Worm (Caenorhabditis elegans) whole organism, early embryonic: ENCODE results near the gene vha-8.

Experiments
- ama-1 ChIP-seq: fragments of 150-350 bp; optimal IDR thresholded peaks from 2 replicates; lab custom pipeline; 2014
- ets-7 ChIP-seq: sonication (generic microtip); optimal IDR thresholded peaks from 2 replicates; lab custom pipeline; 2016; ENCODE audit warnings: missing genotype, missing genetic modification characterization, missing compliant biosample characterization
- flt-1 ChIP-seq: fragments of 200-800 bp; sonication (Bioruptor generic); IDR thresholded peaks from 2 replicates; pipeline ENCODE4 v1.3.6; 2022; ENCODE audit warnings: missing genetic modification characterization, missing compliant biosample characterization
- hnd-1 ChIP-seq: sonication (generic microtip); optimal IDR thresholded peaks from 2 replicates; lab custom pipeline; 2016; ENCODE audit warnings: missing genetic modification characterization, missing compliant biosample characterization
- tra-4 ChIP-seq: sonication (generic microtip); optimal IDR thresholded peaks from 2 replicates; lab custom pipeline; 2017; ENCODE audit warnings: missing genetic modification characterization, missing compliant biosample characterization

- TF ChIP-seq tra-4 (no peak), ama-1 (lab: Kevin White, UChicago) (no peak), flt-1 (GFP tag; lab: Robert Waterston, UW) (no peak), ets-7 (no peak), hnd-1 (tag; lab: Kevin White, UChicago) (no peak)
Observed at ce11 chrIV:6792380-6793309, 1.8 kb downstream of the vha-8 start.
